Worm (Caenorhabditis elegans) whole organism, mixed stage, embryonic: ENCODE results near the gene pho-5.

Experiments used
- M03D4.4 ChIP-seq: sonication (generic microtip); optimal IDR thresholded peaks from 2 replicates; lab custom pipeline; 2017; ENCODE audit warnings: mild to moderate bottlenecking, missing genetic modification characterization, missing compliant biosample characterization
- bed-3 ChIP-seq: fragments of 200-800 bp; sonication (Bioruptor generic); optimal IDR thresholded peaks from 3 replicates; lab custom pipeline; 2018; ENCODE audit warnings: mild to moderate bottlenecking, missing genetic modification characterization, moderate library complexity, missing compliant biosample characterization
- ceh-39 ChIP-seq: fragments of 150-350 bp; optimal IDR thresholded peaks from 2 replicates; lab custom pipeline; 2014; ENCODE audit warnings: missing biosample characterization, missing genetic modification characterization
- ceh-43 ChIP-seq: fragments of 200-800 bp; sonication (Bioruptor generic); optimal IDR thresholded peaks from 2 replicates; lab custom pipeline; 2018; ENCODE audit warnings: mild to moderate bottlenecking, missing genetic modification characterization, moderate library complexity, missing compliant biosample characterization
- ceh-83 ChIP-seq: fragments of 200-800 bp; sonication (Bioruptor generic); optimal IDR thresholded peaks from 2 replicates; lab custom pipeline; 2018; ENCODE audit warnings: mild to moderate bottlenecking, missing genetic modification characterization, missing compliant biosample characterization
- ces-1 ChIP-seq: fragments of 150-350 bp; optimal IDR thresholded peaks from 2 replicates; lab custom pipeline; 2014; ENCODE audit warnings: missing biosample characterization, missing genetic modification reagents, missing genetic modification characterization
- cnd-1 ChIP-seq: fragments of 200-800 bp; sonication (Bioruptor generic); optimal IDR thresholded peaks from 2 replicates; lab custom pipeline; 2018; ENCODE audit warnings: mild to moderate bottlenecking, missing genetic modification characterization, missing compliant biosample characterization
- drap-1 ChIP-seq: fragments of 200-800 bp; sonication (Bioruptor generic); optimal IDR thresholded peaks from 3 replicates; lab custom pipeline; 2018; ENCODE audit warnings: mild to moderate bottlenecking, missing genetic modification characterization, missing compliant biosample characterization
- elt-1 ChIP-seq: sonication (generic microtip); optimal IDR thresholded peaks from 2 replicates; lab custom pipeline; 2017; ENCODE audit warnings: missing genetic modification characterization, mild to moderate bottlenecking, missing compliant biosample characterization, antibody characterized with exemption, moderate library complexity, borderline replicate concordance; ENCODE audit not compliant: insufficient read depth
- elt-3 ChIP-seq: fragments of 150-350 bp; optimal IDR thresholded peaks from 2 replicates; lab custom pipeline; 2014; ENCODE audit warnings: missing biosample characterization, missing genetic modification characterization
- hlh-1 ChIP-seq: fragments of 150-350 bp; optimal IDR thresholded peaks from 2 replicates; lab custom pipeline; 2014; ENCODE audit warnings: missing biosample characterization, missing genetic modification reagents, missing genetic modification characterization
- lin-13 ChIP-seq: fragments of 150-350 bp; optimal IDR thresholded peaks from 2 replicates; lab custom pipeline; 2014; ENCODE audit warnings: missing biosample characterization, missing genetic modification characterization
- lin-32 ChIP-seq: fragments of 200-800 bp; sonication (Bioruptor generic); optimal IDR thresholded peaks from 2 replicates; lab custom pipeline; 2018; ENCODE audit warnings: mild to moderate bottlenecking, missing genetic modification characterization, missing compliant biosample characterization
- lsy-2 ChIP-seq: fragments of 150-350 bp; optimal IDR thresholded peaks from 2 replicates; lab custom pipeline; 2014; ENCODE audit warnings: missing biosample characterization, missing genetic modification characterization
- mep-1 ChIP-seq: fragments of 150-350 bp; optimal IDR thresholded peaks from 2 replicates; lab custom pipeline; 2017; ENCODE audit warnings: missing biosample characterization, missing genetic modification reagents, missing genetic modification characterization, inconsistent platforms
- mls-2 ChIP-seq: sonication (generic microtip); optimal IDR thresholded peaks from 2 replicates; lab custom pipeline; 2016; ENCODE audit warnings: mild to moderate bottlenecking, missing genetic modification characterization, moderate library complexity, missing compliant biosample characterization
- nhr-12 ChIP-seq: fragments of 150-350 bp; optimal IDR thresholded peaks from 2 replicates; lab custom pipeline; 2014; ENCODE audit warnings: missing biosample characterization, missing genetic modification characterization
- nhr-237 ChIP-seq: fragments of 150-350 bp; optimal IDR thresholded peaks from 2 replicates; lab custom pipeline; 2014; ENCODE audit warnings: missing biosample characterization, missing genetic modification characterization
- nhr-28 ChIP-seq: fragments of 150-350 bp; optimal IDR thresholded peaks from 2 replicates; lab custom pipeline; 2014; ENCODE audit warnings: missing biosample characterization, missing genetic modification characterization
- nhr-76 ChIP-seq: sonication (generic microtip); optimal IDR thresholded peaks from 2 replicates; lab custom pipeline; 2017; ENCODE audit warnings: missing biosample characterization, missing genetic modification characterization
- pha-4 ChIP-seq: fragments of 150-350 bp; optimal IDR thresholded peaks from 2 replicates; lab custom pipeline; 2018; ENCODE audit warnings: missing biosample characterization, missing genetic modification reagents, missing genetic modification characterization
- sem-2 ChIP-seq: fragments of 200-800 bp; sonication (Bioruptor generic); optimal IDR thresholded peaks from 2 replicates; lab custom pipeline; 2018; ENCODE audit warnings: mild to moderate bottlenecking, missing genetic modification characterization, missing compliant biosample characterization
- snpc-4 ChIP-seq: fragments of 150-350 bp; optimal IDR thresholded peaks from 2 replicates; lab custom pipeline; 2014; ENCODE audit warnings: missing biosample characterization, missing genetic modification characterization
- sptf-1 ChIP-seq: sonication (generic microtip); optimal IDR thresholded peaks from 2 replicates; lab custom pipeline; 2017; ENCODE audit warnings: mild to moderate bottlenecking, missing genetic modification characterization, moderate library complexity, missing compliant biosample characterization
- unc-120 ChIP-seq: sonication (generic microtip); optimal IDR thresholded peaks from 2 replicates; lab custom pipeline; 2017; ENCODE audit warnings: missing genetic modification characterization, missing compliant biosample characterization; ENCODE audit not compliant: poor library complexity, severe bottlenecking
- unc-62 ChIP-seq: fragments of 150-350 bp; optimal IDR thresholded peaks from 2 replicates; lab custom pipeline; 2014; ENCODE audit warnings: missing biosample characterization, missing genetic modification reagents, missing genetic modification characterization
- zip-8 ChIP-seq: fragments of 150-350 bp; optimal IDR thresholded peaks from 2 replicates; lab custom pipeline; 2014; ENCODE audit warnings: missing biosample characterization, missing genetic modification characterization
- ztf-11 ChIP-seq: fragments of 150-350 bp; optimal IDR thresholded peaks from 2 replicates; lab custom pipeline; 2014; ENCODE audit warnings: missing biosample characterization, missing genetic modification characterization

Gene pho-5

ce11 chrIII:7277228-7277627 lies 8.5 kb downstream of the pho-5 start, which contains the start of the genes spot-1 and B0361.11 (continued):
- TF ChIP-seq M03D4.4, result no peak
- TF ChIP-seq elt-3 (tag; lab: Kevin White, UChicago), result no peak

ce11 chrIII:7275296-7275695 lies 10.4 kb downstream of the pho-5 start, which contains the start of gene psd-1:
TSS of gene psd-1 (minus strand) at chrIII:7275396.
- TF ChIP-seq unc-62 (no peak), ces-1 (GFP tag; lab: Kevin White, UChicago) (no peak), mls-2 (tag; lab: Kevin White, UChicago) (no peak), nhr-237 (tag; lab: Kevin White, UChicago) (no peak), lin-32 (GFP tag; lab: Kevin White, UChicago) (no peak), snpc-4 (no peak), pha-4 (tag; lab: Kevin White, UChicago) (no peak), bed-3 (GFP tag; lab: Kevin White, UChicago) (no peak), ceh-39 (tag; lab: Kevin White, UChicago) (no peak), ztf-11 (tag; lab: Kevin White, UChicago) (no peak), lin-13 (tag; lab: Kevin White, UChicago) (no peak), nhr-28 (no peak)
- TF ChIP-seq, all 35 proteins: peak for 0

ce11 chrIII:7273718-7274117 lies 12.0 kb downstream of the pho-5 start:
- TF ChIP-seq unc-120 (no peak), ceh-83 (GFP tag; lab: Kevin White, UChicago) (no peak), nhr-76 (no peak), nhr-237 (tag; lab: Kevin White, UChicago) (no peak), sem-2 (GFP tag; lab: Kevin White, UChicago) (no peak), M03D4.4 (no peak)
- TF ChIP-seq, all 35 proteins: peak for 0

- TF ChIP-seq sem-2 (GFP tag; lab: Kevin White, UChicago) (no peak), ces-1 (GFP tag; lab: Kevin White, UChicago) (no peak), zip-8 (tag; lab: Kevin White, UChicago) (no peak), ztf-11 (tag; lab: Kevin White, UChicago) (no peak), nhr-237 (tag; lab: Kevin White, UChicago) (no peak)
Observed at ce11 chrIII:7272828-7273227, 12.9 kb downstream of the pho-5 start.

- TF ChIP-seq mep-1 (tag; lab: Kevin White, UChicago) (peak; percentile 33), nhr-12 (tag; lab: Kevin White, UChicago) (no peak), pha-4 (tag; lab: Kevin White, UChicago) (peak; percentile 9), unc-62 (no peak), hlh-1 (tag; lab: Kevin White, UChicago) (no peak), lin-13 (tag; lab: Kevin White, UChicago) (peak; percentile 36), drap-1 (no peak), lsy-2 (tag; lab: Kevin White, UChicago) (peak; percentile 16), cnd-1 (peak; percentile 11), ces-1 (GFP tag; lab: Kevin White, UChicago) (peak; percentile 34), M03D4.4 (peak; percentile 64), unc-120 (peak; percentile 46), ceh-83 (GFP tag; lab: Kevin White, UChicago) (peak; percentile 6), ceh-43 (GFP tag; lab: Kevin White, UChicago) (peak; percentile 64), sptf-1 (tag; lab: Kevin White, UChicago) (peak; percentile 37), ztf-11 (tag; lab: Kevin White, UChicago) (no peak), ceh-39 (tag; lab: Kevin White, UChicago) (no peak), mls-2 (tag; lab: Kevin White, UChicago) (peak; percentile 75), nhr-237 (tag; lab: Kevin White, UChicago) (no peak), elt-1 (no peak), elt-3 (tag; lab: Kevin White, UChicago) (no peak)
- TF ChIP-seq, all 35 proteins: peak for 12
Observed at ce11 chrIII:7272088-7272487, 13.6 kb downstream of the pho-5 start.

ce11 chrIII:7271083-7271482 lies 14.6 kb downstream of the pho-5 start:
- no peak for TF ChIP-seq ceh-43 (GFP tag; lab: Kevin White, UChicago)
